Worm (Caenorhabditis elegans): Measurements from ENCODE around the gene C03B1.13.
A peak's percentile ranks its signal among the peaks of the same experiment; 100 is the strongest.

Gene C03B1.13

ce11 chrX:6345785-6346184, 7.9 kb upstream of the C03B1.13 start:
- TF ChIP-seq Y55F3AM.14 (GFP tag; optimal IDR thresholded peaks at IDR 0.05) (no peak), unc-39 (tag; optimal IDR thresholded peaks at IDR 0.05) (no peak), gmeb-1 (tag; optimal IDR thresholded peaks at IDR 0.05) (no peak), lin-13 (GFP tag; optimal IDR thresholded peaks at IDR 0.05) (no peak), ztf-4 (tag; optimal IDR thresholded peaks at IDR 0.05) (no peak), snpc-4 (tag; optimal IDR thresholded peaks at IDR 0.05) (no peak), nhr-21 (tag; optimal IDR thresholded peaks at IDR 0.05) (no peak), nhr-237 (tag; optimal IDR thresholded peaks at IDR 0.05) (no peak), sma-9 (GFP tag; optimal IDR thresholded peaks at IDR 0.05) (no peak), sma-9 (tag; optimal IDR thresholded peaks at IDR 0.05) (no peak), lin-39 (tag; optimal IDR thresholded peaks at IDR 0.05) (no peak), peb-1 (tag; optimal IDR thresholded peaks at IDR 0.05) (no peak), elt-1 (tag; optimal IDR thresholded peaks at IDR 0.05) (no peak)

ce11 chrX:6341513-6341912, 3.7 kb upstream of the C03B1.13 start, which contains the start of gene C03B1.7:
C03B1.7 (plus strand) TSS chrX:6341813.
- TF ChIP-seq nhr-10 (tag; optimal IDR thresholded peaks at IDR 0.05) (no peak), unc-39 (tag; optimal IDR thresholded peaks at IDR 0.05) (no peak), ceh-16 (tag; optimal IDR thresholded peaks at IDR 0.05) (no peak), R02D3.7 (tag; optimal IDR thresholded peaks at IDR 0.05) (no peak), Y55F3AM.14 (GFP tag; optimal IDR thresholded peaks at IDR 0.05) (no peak), mab-5 (tag; optimal IDR thresholded peaks at IDR 0.05) (no peak), sma-9 (GFP tag; optimal IDR thresholded peaks at IDR 0.05) (no peak), sma-9 (tag; optimal IDR thresholded peaks at IDR 0.05) (no peak), unc-62 (GFP tag; optimal IDR thresholded peaks at IDR 0.05) (no peak), mdl-1 (tag; optimal IDR thresholded peaks at IDR 0.05) (no peak), nhr-12 (tag; optimal IDR thresholded peaks at IDR 0.05) (no peak), nhr-23 (tag; optimal IDR thresholded peaks at IDR 0.05) (no peak), sem-4 (tag; optimal IDR thresholded peaks at IDR 0.05) (no peak), crh-2 (tag; optimal IDR thresholded peaks at IDR 0.05) (no peak), nhr-21 (tag; optimal IDR thresholded peaks at IDR 0.05) (no peak), F13H6.1 (tag; optimal IDR thresholded peaks at IDR 0.05) (no peak), peb-1 (tag; optimal IDR thresholded peaks at IDR 0.05) (no peak), lin-39 (tag; optimal IDR thresholded peaks at IDR 0.05) (no peak), nhr-77 (tag; optimal IDR thresholded peaks at IDR 0.05) (no peak)

- TF ChIP-seq ZK546.5 (tag; optimal IDR thresholded peaks at IDR 0.05) (no peak), ceh-16 (tag; optimal IDR thresholded peaks at IDR 0.05) (no peak), nhr-23 (tag; optimal IDR thresholded peaks at IDR 0.05) (no peak), elt-3 (tag; optimal IDR thresholded peaks at IDR 0.05) (no peak), nhr-77 (tag; optimal IDR thresholded peaks at IDR 0.05) (no peak), nhr-129 (tag; optimal IDR thresholded peaks at IDR 0.05) (no peak), R02D3.7 (tag; optimal IDR thresholded peaks at IDR 0.05) (no peak), ztf-1 (GFP tag; conservative IDR thresholded peaks at IDR 0.05) (no peak), gmeb-1 (tag; optimal IDR thresholded peaks at IDR 0.05) (peak; percentile 22), nhr-11 (tag; optimal IDR thresholded peaks at IDR 0.05) (no peak), elt-1 (tag; optimal IDR thresholded peaks at IDR 0.05) (no peak), crh-2 (tag; optimal IDR thresholded peaks at IDR 0.05) (peak; percentile 54), ztf-4 (tag; optimal IDR thresholded peaks at IDR 0.05) (no peak), ztf-11 (tag; optimal IDR thresholded peaks at IDR 0.05) (no peak), lsy-2 (tag; optimal IDR thresholded peaks at IDR 0.05) (no peak), F13H6.1 (tag; optimal IDR thresholded peaks at IDR 0.05) (no peak), unc-62 (GFP tag; optimal IDR thresholded peaks at IDR 0.05) (no peak), nhr-25 (tag; optimal IDR thresholded peaks at IDR 0.05) (no peak), C34F6.9 (tag; optimal IDR thresholded peaks at IDR 0.05) (no peak), sem-4 (tag; optimal IDR thresholded peaks at IDR 0.05) (no peak), fos-1 (tag; optimal IDR thresholded peaks at IDR 0.05) (peak; percentile 90), unc-39 (tag; optimal IDR thresholded peaks at IDR 0.05) (no peak), lin-13 (GFP tag; optimal IDR thresholded peaks at IDR 0.05) (no peak), ama-1 (optimal IDR thresholded peaks at IDR 0.05) (no peak), lin-11 (tag; optimal IDR thresholded peaks at IDR 0.05) (no peak), peb-1 (tag; optimal IDR thresholded peaks at IDR 0.05) (no peak), nhr-10 (tag; optimal IDR thresholded peaks at IDR 0.05) (no peak), mbf-1 (tag; optimal IDR thresholded peaks at IDR 0.05) (no peak), mdl-1 (tag; optimal IDR thresholded peaks at IDR 0.05) (no peak), sma-9 (GFP tag; optimal IDR thresholded peaks at IDR 0.05) (peak; percentile 65), sma-9 (tag; optimal IDR thresholded peaks at IDR 0.05) (no peak), blmp-1 (tag; optimal IDR thresholded peaks at IDR 0.05; ENCODE audit: insufficient read depth) (no peak), sma-3 (GFP tag; optimal IDR thresholded peaks at IDR 0.05) (peak; percentile 15), egl-27 (tag; optimal IDR thresholded peaks at IDR 0.05) (peak; percentile 24), skn-1 (tag; optimal IDR thresholded peaks at IDR 0.05) (no peak), lin-39 (tag; optimal IDR thresholded peaks at IDR 0.05) (no peak), alr-1 (tag; optimal IDR thresholded peaks at IDR 0.05) (no peak), ceh-82 (tag; optimal IDR thresholded peaks at IDR 0.05) (no peak), dmd-4 (tag; optimal IDR thresholded peaks at IDR 0.05) (no peak), nhr-21 (tag; optimal IDR thresholded peaks at IDR 0.05) (no peak), unc-55 (GFP tag; optimal IDR thresholded peaks at IDR 0.05) (no peak), zag-1 (tag; optimal IDR thresholded peaks at IDR 0.05) (no peak), Y55F3AM.14 (GFP tag; optimal IDR thresholded peaks at IDR 0.05) (no peak)
These were observed 595 bp upstream of the C03B1.13 start for ce11 chrX:6338446-6338845.

Measured in whole organism, L2 larva.